Worm (Caenorhabditis elegans): ENCODE data around the gene T05C12.11.

T05C12.11 gene

ce11 chrII:8185016-8185493 lies 14.8 kb upstream of the T05C12.11 start, which contains the start of the genes mig-5 and cct-1:
TSS of gene mig-5 (minus strand) at chrII:8185023.
TSS of gene cct-1 (plus strand) at chrII:8185443.
- TF ChIP-seq dao-5 (tag; optimal IDR thresholded peaks at IDR 0.05) (no peak), him-1 (tag; optimal IDR thresholded peaks at IDR 0.05) (peak; percentile 84), W03F9.2 (tag; optimal IDR thresholded peaks at IDR 0.05) (peak; percentile 96)

- TF ChIP-seq him-1 (tag; optimal IDR thresholded peaks at IDR 0.05), result no peak
- TF ChIP-seq W03F9.2 (tag; optimal IDR thresholded peaks at IDR 0.05), result no peak
- no peak for TF ChIP-seq dao-5 (tag; optimal IDR thresholded peaks at IDR 0.05)
Measured at ce11 chrII:8181437-8181836, 11.2 kb upstream of the T05C12.11 start, which contains the start of gene dylt-3. TSS of gene dylt-3 (plus strand) at chrII:8181737.

- no peak for TF ChIP-seq W03F9.2 (tag; optimal IDR thresholded peaks at IDR 0.05)
- TF ChIP-seq dao-5 (tag; optimal IDR thresholded peaks at IDR 0.05), result no peak
- TF ChIP-seq him-1 (tag; optimal IDR thresholded peaks at IDR 0.05), result no peak
Measured at ce11 chrII:8180281-8180680, 10.0 kb upstream of the T05C12.11 start, which contains the start of gene T05C12.4. TSS of gene T05C12.4 (minus strand) at chrII:8180381.

- TF ChIP-seq dao-5 (tag; optimal IDR thresholded peaks at IDR 0.05), result no peak
Measured at ce11 chrII:8178614-8179013, 8.3 kb upstream of the T05C12.11 start.

- TF ChIP-seq him-1 (tag; optimal IDR thresholded peaks at IDR 0.05), result no peak
- no peak for TF ChIP-seq W03F9.2 (tag; optimal IDR thresholded peaks at IDR 0.05)
Measured at ce11 chrII:8177095-8177494, 6.8 kb upstream of the T05C12.11 start, which contains the start of gene acr-14. TSS of gene acr-14 (minus strand) at chrII:8177195.

ce11 chrII:8174148-8174547 lies 3.9 kb upstream of the T05C12.11 start:
- TF ChIP-seq W03F9.2 (tag; optimal IDR thresholded peaks at IDR 0.05) (no peak), him-1 (tag; optimal IDR thresholded peaks at IDR 0.05) (no peak), dao-5 (tag; optimal IDR thresholded peaks at IDR 0.05) (no peak)

ce11 chrII:8173449-8173848 lies 3.2 kb upstream of the T05C12.11 start, which contains the start of the genes decr-1.3 and T05C12.1:
TSS of gene decr-1.3 (minus strand) at chrII:8173549.
TSS of gene T05C12.1 (plus strand) at chrII:8173680.
- TF ChIP-seq dao-5 (tag; optimal IDR thresholded peaks at IDR 0.05) (no peak), W03F9.2 (tag; optimal IDR thresholded peaks at IDR 0.05) (no peak), him-1 (tag; optimal IDR thresholded peaks at IDR 0.05) (no peak)

- TF ChIP-seq dao-5 (tag; optimal IDR thresholded peaks at IDR 0.05), result no peak
- no peak for TF ChIP-seq W03F9.2 (tag; optimal IDR thresholded peaks at IDR 0.05)
Measured at ce11 chrII:8169283-8169682, 991 bp downstream of the T05C12.11 start, which contains the start of gene T05C12.15. TSS of gene T05C12.15 (plus strand) at chrII:8169583.

- TF ChIP-seq W03F9.2 (tag; optimal IDR thresholded peaks at IDR 0.05) (no peak), dao-5 (tag; optimal IDR thresholded peaks at IDR 0.05) (no peak), him-1 (tag; optimal IDR thresholded peaks at IDR 0.05) (no peak)
Measured at ce11 chrII:8162120-8162648, 8.1 kb downstream of the T05C12.11 start, which contains the start of the genes emb-27 and rrf-3. TSS of gene emb-27 (minus strand) at chrII:8162170. TSS of gene rrf-3 (plus strand) at chrII:8162465.

- TF ChIP-seq dao-5 (tag; optimal IDR thresholded peaks at IDR 0.05), result no peak
- TF ChIP-seq W03F9.2 (tag; optimal IDR thresholded peaks at IDR 0.05), result no peak
- no peak for TF ChIP-seq him-1 (tag; optimal IDR thresholded peaks at IDR 0.05)
Measured at ce11 chrII:8160916-8161315, 9.4 kb downstream of the T05C12.11 start.

ce11 chrII:8157991-8158390 lies 12.3 kb downstream of the T05C12.11 start, which contains the start of gene pch-2:
TSS of gene pch-2 (plus strand) at chrII:8158349.
- TF ChIP-seq W03F9.2 (tag; optimal IDR thresholded peaks at IDR 0.05), result no peak
- no peak for TF ChIP-seq him-1 (tag; optimal IDR thresholded peaks at IDR 0.05)
- TF ChIP-seq dao-5 (tag; optimal IDR thresholded peaks at IDR 0.05), result no peak

ce11 chrII:8156845-8157373 lies 13.4 kb downstream of the T05C12.11 start, which contains the start of the genes tub-1 and tmem-138:
TSS of gene tub-1 (minus strand) at chrII:8156945.
TSS of gene tmem-138 (plus strand) at chrII:8157323.
- no peak for TF ChIP-seq W03F9.2 (tag; optimal IDR thresholded peaks at IDR 0.05)
- TF ChIP-seq dao-5 (tag; optimal IDR thresholded peaks at IDR 0.05), result no peak

ce11 chrII:8152711-8153325 lies 17.5 kb downstream of the T05C12.11 start:
- TF ChIP-seq W03F9.2 (tag; optimal IDR thresholded peaks at IDR 0.05) (no peak), him-1 (tag; optimal IDR thresholded peaks at IDR 0.05) (no peak), dao-5 (tag; optimal IDR thresholded peaks at IDR 0.05) (no peak)

- no peak for TF ChIP-seq him-1 (tag; optimal IDR thresholded peaks at IDR 0.05)
- TF ChIP-seq dao-5 (tag; optimal IDR thresholded peaks at IDR 0.05), result no peak
- TF ChIP-seq W03F9.2 (tag; optimal IDR thresholded peaks at IDR 0.05), result no peak
Measured at ce11 chrII:8149930-8150329, 20.3 kb downstream of the T05C12.11 start, which contains the start of gene F10B5.3. TSS of gene F10B5.3 (minus strand) at chrII:8150030.
